Fruit fly (Drosophila melanogaster): ENCODE results near the gene CG13066.

dm6 chr3L:16261505-16261904 lies 11.2 kb upstream of the CG13066 start, which contains the start of gene CG34247:
- TF ChIP-seq fd85E (GFP tag; optimal IDR thresholded peaks at IDR 0.05) (no peak), CG6792 (GFP tag; optimal IDR thresholded peaks at IDR 0.05) (no peak)

Data from whole organism, prepupa.